Fruit fly (Drosophila melanogaster) whole organism, embryonic: ENCODE results near the gene HisCl1.

ENCODE experiments used
- Atf6 ChIP-seq: fragments of 200-800 bp; sonication (Bioruptor generic); IDR thresholded peaks from 2 replicates; pipeline ENCODE4 v1.3.6; 2022; ENCODE audit warnings: missing biosample characterization, missing genetic modification characterization
- B-H1 ChIP-seq: fragments of 200-800 bp; sonication (Bioruptor generic); IDR thresholded peaks from 3 replicates; pipeline ENCODE4 v1.3.6; 2022; ENCODE audit warnings: missing biosample characterization, missing genetic modification characterization
- CG10209 ChIP-seq: fragments of 200-800 bp; sonication (Bioruptor generic); optimal IDR thresholded peaks from 3 replicates; lab custom pipeline; 2017; ENCODE audit warnings: missing biosample characterization, mild to moderate bottlenecking, missing genetic modification characterization, missing genetic modification reagents
- CG11093 ChIP-seq: fragments of 200-800 bp; sonication (Bioruptor generic); IDR thresholded peaks from 3 replicates; pipeline ENCODE4 v1.3.6; 2022; ENCODE audit warnings: missing biosample characterization, missing genetic modification characterization
- CG12659 ChIP-seq: fragments of 200-800 bp; sonication (Bioruptor generic); optimal IDR thresholded peaks from 3 replicates; lab custom pipeline; 2017; ENCODE audit warnings: mild to moderate bottlenecking, missing biosample characterization, missing genetic modification reagents, missing genetic modification characterization
- CG12744 ChIP-seq: fragments of 200-800 bp; sonication (Bioruptor generic); optimal IDR thresholded peaks from 2 replicates; lab custom pipeline; 2016; ENCODE audit warnings: missing biosample characterization, missing genetic modification characterization
- CG16779 ChIP-seq: fragments of 200-800 bp; sonication (Bioruptor generic); IDR thresholded peaks from 2 replicates; pipeline ENCODE4 v1.3.6; 2022; ENCODE audit warnings: missing biosample characterization, missing genetic modification characterization
- CG17802 ChIP-seq: fragments of 200-800 bp; sonication (Bioruptor generic); optimal IDR thresholded peaks from 2 replicates; lab custom pipeline; 2018; ENCODE audit warnings: missing biosample characterization, mild to moderate bottlenecking, missing genetic modification characterization, moderate library complexity
- CG17912 ChIP-seq: fragments of 200-800 bp; sonication (Bioruptor generic); optimal IDR thresholded peaks from 2 replicates; lab custom pipeline; 2018; ENCODE audit warnings: missing biosample characterization, mild to moderate bottlenecking, missing genetic modification characterization
- CG1792 ChIP-seq: fragments of 200-800 bp; sonication (Bioruptor generic); optimal IDR thresholded peaks from 2 replicates; lab custom pipeline; 2016; ENCODE audit warnings: missing biosample characterization, missing genetic modification characterization
- CG18262 ChIP-seq: fragments of 200-800 bp; optimal IDR thresholded peaks from 3 replicates; lab custom pipeline; 2019; ENCODE audit warnings: missing biosample characterization, mild to moderate bottlenecking, missing genetic modification characterization, moderate library complexity
- CG2712 ChIP-seq: fragments of 200-800 bp; optimal IDR thresholded peaks from 3 replicates; lab custom pipeline; 2019; ENCODE audit warnings: missing biosample characterization, mild to moderate bottlenecking, missing genetic modification characterization, moderate library complexity
- CG3281 ChIP-seq: fragments of 200-800 bp; sonication (Bioruptor generic); optimal IDR thresholded peaks from 3 replicates; lab custom pipeline; 2017; ENCODE audit warnings: missing biosample characterization, mild to moderate bottlenecking, missing genetic modification characterization
- CG3995 ChIP-seq: fragments of 200-800 bp; sonication (Bioruptor generic); optimal IDR thresholded peaks from 3 replicates; lab custom pipeline; 2016; ENCODE audit warnings: missing biosample characterization, missing genetic modification characterization
- CG4730 ChIP-seq: fragments of 200-800 bp; sonication (Bioruptor generic); IDR thresholded peaks from 2 replicates; pipeline ENCODE4 v1.3.6; 2022; ENCODE audit warnings: missing biosample characterization, missing genetic modification characterization
- CG4854 ChIP-seq: fragments of 200-800 bp; sonication (Bioruptor generic); optimal IDR thresholded peaks from 2 replicates; lab custom pipeline; 2016; ENCODE audit warnings: missing biosample characterization, missing genetic modification characterization, inconsistent platforms
- CG6765 ChIP-seq: fragments of 200-800 bp; sonication (Bioruptor generic); optimal IDR thresholded peaks from 3 replicates; lab custom pipeline; 2017; ENCODE audit warnings: missing biosample characterization, mild to moderate bottlenecking, missing genetic modification characterization
- CG6791 ChIP-seq: fragments of 200-800 bp; sonication (Bioruptor generic); IDR thresholded peaks from 3 replicates; pipeline ENCODE4 v1.3.6; 2022; ENCODE audit warnings: missing biosample characterization, missing genetic modification characterization; ENCODE audit not compliant: partially characterized antibody
- CG9797 ChIP-seq: fragments of 200-800 bp; sonication (Bioruptor generic); optimal IDR thresholded peaks from 3 replicates; lab custom pipeline; 2018; ENCODE audit warnings: missing biosample characterization, mild to moderate bottlenecking, missing genetic modification characterization
- CG9817 ChIP-seq: fragments of 200-800 bp; sonication (Bioruptor generic); optimal IDR thresholded peaks from 2 replicates; lab custom pipeline; 2018; ENCODE audit warnings: missing biosample characterization, mild to moderate bottlenecking, missing genetic modification characterization, moderate library complexity
- Dad ChIP-seq: fragments of 200-800 bp; sonication (Bioruptor generic); optimal IDR thresholded peaks from 3 replicates; lab custom pipeline; 2016; ENCODE audit warnings: missing biosample characterization, missing genetic modification characterization
- Dref ChIP-seq: fragments of 200-800 bp; sonication (Bioruptor generic); IDR thresholded peaks from 2 replicates; pipeline ENCODE4 v1.3.6; 2022; ENCODE audit warnings: missing biosample characterization, missing genetic modification characterization
- Eip74EF ChIP-seq, 2 experiments: fragments of 200-800 bp in 1 of 2; fragments of >200 bp in 1 of 2; sonication (Bioruptor generic) in 1 of 2; optimal IDR thresholded peaks; 2 replicates each; lab custom pipeline; 2017 to 2019; ENCODE audit warnings: missing biosample characterization in 2 of 2, missing genetic modification characterization in 2 of 2, mild to moderate bottlenecking in 1 of 2, moderate library complexity in 1 of 2
- Gsc ChIP-seq: fragments of 200-800 bp; sonication (Bioruptor generic); IDR thresholded peaks from 2 replicates; pipeline ENCODE4 v1.3.6; 2022; ENCODE audit warnings: missing biosample characterization, missing genetic modification characterization
- Jarid2 ChIP-seq: fragments of 200-800 bp; sonication (Bioruptor generic); optimal IDR thresholded peaks from 3 replicates; lab custom pipeline; 2017; ENCODE audit warnings: mild to moderate bottlenecking, missing biosample characterization, missing genetic modification reagents, missing genetic modification characterization
- PHDP ChIP-seq: fragments of 200-800 bp; sonication (Bioruptor generic); optimal IDR thresholded peaks from 3 replicates; lab custom pipeline; 2018; ENCODE audit warnings: missing biosample characterization, mild to moderate bottlenecking, missing genetic modification characterization, moderate library complexity
- Ravus ChIP-seq: fragments of 200-800 bp; sonication (Bioruptor generic); IDR thresholded peaks from 2 replicates; pipeline ENCODE4 v1.3.6; 2022; ENCODE audit warnings: missing biosample characterization, missing genetic modification characterization
- Rfx ChIP-seq: fragments of 200-800 bp; sonication (Bioruptor generic); IDR thresholded peaks from 2 replicates; pipeline ENCODE4 v1.3.6; 2022; ENCODE audit warnings: missing biosample characterization, missing genetic modification characterization
- Spps ChIP-seq: fragments of 200-800 bp; sonication (Bioruptor generic); optimal IDR thresholded peaks from 2 replicates; lab custom pipeline; 2018; ENCODE audit warnings: missing biosample characterization, mild to moderate bottlenecking, missing genetic modification characterization
- Sry-δ ChIP-seq: fragments of 200-800 bp; sonication (Bioruptor generic); optimal IDR thresholded peaks from 2 replicates; lab custom pipeline; 2016; ENCODE audit warnings: missing biosample characterization, missing genetic modification characterization
- TFAM ChIP-seq: fragments of 200-800 bp; sonication (Bioruptor generic); optimal IDR thresholded peaks from 2 replicates; lab custom pipeline; 2017; ENCODE audit warnings: missing biosample characterization, missing genetic modification characterization, inconsistent platforms
- ac ChIP-seq: fragments of 200-800 bp; sonication (Bioruptor generic); optimal IDR thresholded peaks from 3 replicates; lab custom pipeline; 2017; ENCODE audit warnings: missing biosample characterization, mild to moderate bottlenecking, missing genetic modification characterization
- bsh ChIP-seq, 2 experiments: fragments of 200-800 bp; sonication (Bioruptor generic); optimal IDR thresholded peaks; 2 replicates each; lab custom pipeline; 2017 to 2018; ENCODE audit warnings: mild to moderate bottlenecking in 2 of 2, missing biosample characterization in 2 of 2, missing genetic modification characterization in 2 of 2, moderate library complexity in 1 of 2
- cwo ChIP-seq: fragments of 200-800 bp; sonication (Bioruptor generic); optimal IDR thresholded peaks from 3 replicates; lab custom pipeline; 2017; ENCODE audit warnings: missing biosample characterization, missing genetic modification characterization, mild to moderate bottlenecking, moderate library complexity, missing genetic modification reagents
- dati ChIP-seq: fragments of 200-800 bp; sonication (Bioruptor generic); IDR thresholded peaks from 2 replicates; pipeline ENCODE4 v1.3.6; 2022; ENCODE audit warnings: missing biosample characterization, missing genetic modification characterization
- fd3F ChIP-seq: fragments of 200-800 bp; sonication (Bioruptor generic); optimal IDR thresholded peaks from 2 replicates; lab custom pipeline; 2018; ENCODE audit warnings: missing biosample characterization, mild to moderate bottlenecking, missing genetic modification characterization, moderate library complexity
- fd96Cb ChIP-seq: fragments of 200-800 bp; sonication (Bioruptor generic); optimal IDR thresholded peaks from 2 replicates; lab custom pipeline; 2018; ENCODE audit warnings: missing biosample characterization, mild to moderate bottlenecking, missing genetic modification characterization, moderate library complexity
- ftz-f1 ChIP-seq: fragments of 200-800 bp; sonication (Bioruptor generic); optimal IDR thresholded peaks from 2 replicates; lab custom pipeline; 2016; ENCODE audit warnings: missing biosample characterization, missing genetic modification characterization
- gcm2 ChIP-seq: fragments of 200-800 bp; sonication (Bioruptor generic); optimal IDR thresholded peaks from 2 replicates; lab custom pipeline; 2016; ENCODE audit warnings: missing biosample characterization, missing genetic modification characterization
- gro ChIP-seq: fragments of 200-800 bp; sonication (Bioruptor generic); optimal IDR thresholded peaks from 2 replicates; lab custom pipeline; 2016; ENCODE audit warnings: missing biosample characterization, missing genetic modification characterization
- h ChIP-seq: fragments of >200 bp; optimal IDR thresholded peaks from 2 replicates; lab custom pipeline; 2017
- jumu ChIP-seq: fragments of 200-800 bp; sonication (Bioruptor generic); optimal IDR thresholded peaks from 3 replicates; lab custom pipeline; 2016; ENCODE audit warnings: missing biosample characterization, missing genetic modification characterization
- luna ChIP-seq: fragments of 200-800 bp; sonication (Bioruptor generic); optimal IDR thresholded peaks from 2 replicates; lab custom pipeline; 2016; ENCODE audit warnings: missing biosample characterization, missing genetic modification characterization
- mirr ChIP-seq: fragments of 200-800 bp; sonication (Bioruptor generic); optimal IDR thresholded peaks from 3 replicates; lab custom pipeline; 2018; ENCODE audit warnings: missing biosample characterization, mild to moderate bottlenecking, missing genetic modification characterization
- nerfin-1 ChIP-seq: fragments of 200-800 bp; sonication (Bioruptor generic); optimal IDR thresholded peaks from 3 replicates; lab custom pipeline; 2019; ENCODE audit warnings: missing biosample characterization, mild to moderate bottlenecking, missing genetic modification characterization, moderate library complexity
- odd ChIP-seq: fragments of 200-800 bp; sonication (Bioruptor generic); optimal IDR thresholded peaks from 2 replicates; lab custom pipeline; 2017; ENCODE audit warnings: missing biosample characterization, mild to moderate bottlenecking, missing genetic modification characterization
- pho ChIP-seq: fragments of 200-800 bp; sonication (Bioruptor generic); optimal IDR thresholded peaks from 2 replicates; lab custom pipeline; 2016; ENCODE audit warnings: missing biosample characterization, missing genetic modification characterization
- slp2 ChIP-seq: fragments of 200-800 bp; sonication (Bioruptor generic); optimal IDR thresholded peaks from 2 replicates; lab custom pipeline; 2016; ENCODE audit warnings: missing biosample characterization, missing genetic modification characterization
- zfh2 ChIP-seq: fragments of 200-800 bp; sonication (Bioruptor generic); optimal IDR thresholded peaks from 2 replicates; lab custom pipeline; 2016; ENCODE audit warnings: missing biosample characterization, missing genetic modification characterization

The HisCl1 gene

DNA sequence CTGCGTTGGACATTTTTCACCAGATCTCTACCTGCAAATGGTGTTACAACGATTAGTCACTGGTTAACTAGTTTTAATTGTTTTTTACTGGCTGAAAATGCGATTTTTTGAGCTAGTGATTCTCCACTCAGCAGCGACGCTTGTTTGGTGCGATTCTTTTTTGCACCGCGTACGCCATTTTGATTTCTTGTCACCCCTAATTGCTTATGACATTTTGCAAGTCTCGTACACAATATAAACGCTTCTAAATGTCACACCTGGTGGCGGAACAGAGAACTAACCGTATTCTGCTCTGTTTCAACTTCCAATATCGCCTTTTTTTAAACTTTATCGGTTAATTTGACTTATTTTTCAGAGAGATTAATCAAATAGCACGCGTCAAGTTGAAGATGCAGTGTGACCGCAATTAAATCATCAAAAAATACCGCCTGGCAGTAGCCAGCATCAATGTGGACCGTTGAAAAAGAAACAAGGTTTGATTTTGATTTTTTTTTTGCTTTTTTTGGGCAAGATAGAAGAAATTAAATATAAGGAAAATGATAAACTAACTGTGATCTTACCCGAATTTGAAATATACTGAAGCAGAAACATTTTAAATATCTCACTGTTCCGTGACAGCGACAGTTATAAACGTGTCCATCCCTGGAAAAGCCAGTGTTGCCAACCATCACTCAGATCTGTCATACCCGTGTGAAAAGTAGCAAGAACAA lies 32.1 kb downstream of the HisCl1 start, which contains the start of the genes COX5A and glo (continued):
- TF ChIP-seq Jarid2 (peak; percentile 45), ftz-f1 (GFP tag; lab: Kevin White, UChicago) (peak; percentile 12), Rfx (GFP tag; lab: Robert Waterston, UW) (peak; percentile 88), dati (peak; percentile 35; the same call in 1 of the 2 replicates), odd (GFP tag; lab: Kevin White, UChicago) (peak; percentile 33), Gsc (GFP tag; lab: Robert Waterston, UW) (no peak), bsh (GFP tag; optimal IDR thresholded peaks at IDR 0.05; lab: Kevin White, UChicago) (peak; percentile 26 to 72), Eip74EF (GFP tag; optimal IDR thresholded peaks at IDR 0.05; lab: Kevin White, UChicago) (peak in 1 of 2 experiments; percentile 6), Dref (GFP tag; lab: Robert Waterston, UW) (peak; percentile 47), CG2712 (tag; lab: Kevin White, UChicago) (peak; percentile 79), CG10209 (GFP tag; lab: Kevin White, UChicago) (peak; percentile 65), Sry-δ (GFP tag; lab: Kevin White, UChicago) (peak; percentile 71), CG4854 (GFP tag; lab: Kevin White, UChicago) (peak; percentile 97), CG6791 (GFP tag; lab: Robert Waterston, UW) (no peak), CG18262 (tag; lab: Kevin White, UChicago) (peak; percentile 51), CG1792 (GFP tag; lab: Kevin White, UChicago) (peak; percentile 71), ac (no peak), zfh2 (GFP tag; lab: Kevin White, UChicago) (peak; percentile 84), CG16779 (GFP tag; lab: Robert Waterston, UW) (no peak; the same call in 1 of the 2 replicates), CG12659 (GFP tag; lab: Kevin White, UChicago) (peak; percentile 86), CG17802 (tag; lab: Kevin White, UChicago) (peak; percentile 32), Dad (GFP tag; lab: Kevin White, UChicago) (peak; percentile 83), CG4730 (GFP tag; lab: Robert Waterston, UW) (peak; percentile 47; the same call in 1 of the 2 replicates), CG12744 (GFP tag; lab: Kevin White, UChicago) (peak; percentile 73), h (lab: Kevin White, UChicago) (no peak), CG9797 (GFP tag; lab: Kevin White, UChicago) (peak; percentile 89), luna (peak; percentile 68), Ravus (GFP tag; lab: Robert Waterston, UW) (no peak), slp2 (GFP tag; lab: Kevin White, UChicago) (peak; percentile 79), jumu (GFP tag; lab: Kevin White, UChicago) (peak; percentile 89), CG9817 (tag; lab: Kevin White, UChicago) (peak; percentile 71), Atf6 (peak; percentile 46; the same call in 1 of the 2 replicates), gro (peak; percentile 88), PHDP (peak; percentile 67), gcm2 (GFP tag; lab: Kevin White, UChicago) (peak; percentile 64), CG11093 (GFP tag; lab: Robert Waterston, UW) (0 out of 3 replicates have a peak, but pooled peaks have one; percentile 39), B-H1 (GFP tag; lab: Robert Waterston, UW) (peak; percentile 60; the same call in 2 of the 3 replicates), CG6765 (GFP tag; lab: Kevin White, UChicago) (no peak), cwo (GFP tag; lab: Kevin White, UChicago) (peak; percentile 32), fd3F (GFP tag; lab: Kevin White, UChicago) (peak; percentile 59), CG3995 (peak; percentile 94), nerfin-1 (tag; lab: Kevin White, UChicago) (peak; percentile 54), CG17912 (GFP tag; lab: Kevin White, UChicago) (peak; percentile 57), fd96Cb (tag; lab: Kevin White, UChicago) (peak; percentile 52), pho (GFP tag; lab: Kevin White, UChicago) (peak; percentile 85), CG3281 (GFP tag; lab: Kevin White, UChicago) (peak; percentile 37), Spps (peak; percentile 48), mirr (GFP tag; lab: Kevin White, UChicago) (peak; percentile 35), TFAM (GFP tag; lab: Kevin White, UChicago) (no peak)
